Fruit fly (Drosophila melanogaster) whole organism, pupa: Measurements from ENCODE around the gene CCT7.

ENCODE experiments used
- CG10348 ChIP-seq: fragments of 200-800 bp; sonication (Bioruptor generic); IDR thresholded peaks from 2 replicates; pipeline ENCODE4 v1.3.6; 2022; ENCODE audit warnings: missing biosample characterization, missing genetic modification characterization
- CG12605 ChIP-seq: fragments of 200-800 bp; sonication (Bioruptor generic); IDR thresholded peaks from 2 replicates; pipeline ENCODE4 v1.3.6; 2022; ENCODE audit warnings: missing biosample characterization, missing genetic modification characterization
- CG13204 ChIP-seq: fragments of 200-800 bp; sonication (Bioruptor generic); optimal IDR thresholded peaks from 2 replicates; lab custom pipeline; 2018; ENCODE audit warnings: missing biosample characterization, mild to moderate bottlenecking, missing genetic modification characterization, moderate library complexity
- CG14655 ChIP-seq: fragments of 200-800 bp; sonication (Bioruptor generic); optimal IDR thresholded peaks from 3 replicates; lab custom pipeline; 2017; ENCODE audit warnings: mild to moderate bottlenecking, missing biosample characterization, missing genetic modification reagents, missing genetic modification characterization
- CG15710 ChIP-seq: fragments of 200-800 bp; sonication (Bioruptor generic); optimal IDR thresholded peaks from 2 replicates; lab custom pipeline; 2018; ENCODE audit warnings: missing biosample characterization, mild to moderate bottlenecking, missing genetic modification characterization, moderate library complexity
- CG17806 ChIP-seq: fragments of 200-800 bp; sonication (Bioruptor generic); optimal IDR thresholded peaks from 2 replicates; lab custom pipeline; 2018; ENCODE audit warnings: missing biosample characterization, mild to moderate bottlenecking, missing genetic modification characterization, moderate library complexity
- CG32121 ChIP-seq: fragments of 200-800 bp; sonication (Bioruptor generic); IDR thresholded peaks from 2 replicates; pipeline ENCODE4 v1.3.6; 2022; ENCODE audit warnings: missing biosample characterization, missing genetic modification characterization
- CG34367 ChIP-seq: fragments of 200-800 bp; sonication (Bioruptor generic); optimal IDR thresholded peaks from 2 replicates; lab custom pipeline; 2018; ENCODE audit warnings: missing biosample characterization, mild to moderate bottlenecking, missing genetic modification characterization
- CG4496 ChIP-seq: fragments of 200-800 bp; sonication (Bioruptor generic); IDR thresholded peaks from 3 replicates; pipeline ENCODE4 v1.3.6; 2022; ENCODE audit warnings: missing biosample characterization, missing genetic modification characterization
- CG8159 ChIP-seq: fragments of 200-800 bp; sonication (Bioruptor generic); optimal IDR thresholded peaks from 3 replicates; lab custom pipeline; 2018; ENCODE audit warnings: missing biosample characterization, mild to moderate bottlenecking, missing genetic modification characterization, moderate library complexity
- CG8301 ChIP-seq: fragments of 200-800 bp; sonication (Bioruptor generic); optimal IDR thresholded peaks from 2 replicates; lab custom pipeline; 2018; ENCODE audit warnings: missing biosample characterization, mild to moderate bottlenecking, missing genetic modification characterization
- CG9948 ChIP-seq: fragments of 200-800 bp; sonication (Bioruptor generic); optimal IDR thresholded peaks from 2 replicates; lab custom pipeline; 2018; ENCODE audit warnings: missing biosample characterization, mild to moderate bottlenecking, missing genetic modification characterization, moderate library complexity
- D1 ChIP-seq: fragments of 200-800 bp; sonication (Bioruptor generic); optimal IDR thresholded peaks from 2 replicates; lab custom pipeline; 2018; ENCODE audit warnings: missing biosample characterization, mild to moderate bottlenecking, missing genetic modification characterization, moderate library complexity
- EcR ChIP-seq: fragments of 200-800 bp; sonication (Bioruptor generic); optimal IDR thresholded peaks from 3 replicates; lab custom pipeline; 2019; ENCODE audit warnings: missing biosample characterization, missing genetic modification characterization, mild to moderate bottlenecking, moderate library complexity, missing genetic modification reagents
- Ets98B ChIP-seq: fragments of 200-800 bp; sonication (Bioruptor generic); IDR thresholded peaks from 2 replicates; pipeline ENCODE4 v1.3.6; 2022; ENCODE audit warnings: missing biosample characterization, missing genetic modification characterization
- Pif1A ChIP-seq: fragments of 200-800 bp; sonication (Bioruptor generic); optimal IDR thresholded peaks from 3 replicates; lab custom pipeline; 2016; ENCODE audit warnings: missing biosample characterization, missing genetic modification characterization
- Pif1B ChIP-seq: fragments of 200-800 bp; sonication (Bioruptor generic); optimal IDR thresholded peaks from 3 replicates; lab custom pipeline; 2016; ENCODE audit warnings: missing biosample characterization, missing genetic modification characterization
- Snoo ChIP-seq: fragments of 200-800 bp; sonication (Bioruptor generic); optimal IDR thresholded peaks from 3 replicates; lab custom pipeline; 2017; ENCODE audit warnings: missing biosample characterization, mild to moderate bottlenecking, missing genetic modification characterization, inconsistent platforms
- fd96Ca ChIP-seq: fragments of 200-800 bp; sonication (Bioruptor generic); IDR thresholded peaks from 3 replicates; pipeline ENCODE4 v1.3.6; 2022; ENCODE audit warnings: missing biosample characterization, missing genetic modification characterization
- gl ChIP-seq: fragments of 200-800 bp; sonication (Bioruptor generic); optimal IDR thresholded peaks from 2 replicates; lab custom pipeline; 2018; ENCODE audit warnings: missing biosample characterization, mild to moderate bottlenecking, missing genetic modification characterization
- rn ChIP-seq: fragments of 200-800 bp; sonication (Bioruptor generic); IDR thresholded peaks from 2 replicates; pipeline ENCODE4 v1.3.6; 2022; ENCODE audit warnings: missing biosample characterization, missing genetic modification characterization

The CCT7 gene

DNA sequence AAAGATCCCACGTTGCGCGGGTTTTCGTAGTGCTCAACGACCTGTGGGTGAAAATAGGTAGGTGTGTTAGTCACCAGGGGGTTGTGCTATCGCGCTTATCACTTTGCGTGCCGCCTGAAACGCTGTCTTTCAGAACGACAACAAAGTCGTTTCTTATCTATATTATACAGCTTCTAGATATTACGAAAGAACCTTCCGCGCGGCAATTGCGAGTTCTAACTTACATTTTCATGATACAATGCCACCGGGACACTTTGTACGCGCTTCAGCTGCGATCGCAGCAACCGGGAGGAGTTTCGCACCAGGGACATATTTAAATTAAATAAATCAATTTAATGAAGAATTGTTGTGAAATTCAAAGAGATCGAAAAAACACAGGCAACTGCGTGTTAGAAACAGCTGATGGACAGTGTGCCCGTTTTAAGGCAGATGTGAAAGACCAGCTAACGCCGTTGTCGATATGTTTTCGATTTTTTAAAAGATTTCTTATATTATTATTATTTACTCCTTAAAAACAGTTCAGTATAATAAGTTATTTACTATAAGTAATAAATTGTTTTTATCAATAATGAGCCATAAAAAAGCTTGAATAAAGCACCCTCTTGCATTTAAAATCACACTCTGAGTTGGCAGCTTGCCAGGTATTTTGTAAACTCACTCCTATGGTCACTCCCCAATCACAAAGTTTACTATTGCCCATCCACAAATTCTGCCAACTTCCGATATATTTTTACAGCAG, 22.6 kb downstream of the CCT7 start, which contains the start of the genes IscU and CG8379:
IscU (minus strand) TSS at position 417 of the 739 bp plus-strand sequence.
CG8379 (plus strand) TSS at position 651 of the 739 bp plus-strand sequence.
- TF ChIP-seq CG8159 (tag; lab: Kevin White, UChicago) (no peak), CG13204 (GFP tag; lab: Kevin White, UChicago) (no peak), CG34367 (tag; lab: Kevin White, UChicago) (no peak)
- TF ChIP-seq, all 21 proteins: peak for 0

dm6 chr3R:8841038-8841437, 39.7 kb downstream of the CCT7 start:
- TF ChIP-seq D1 (tag; lab: Kevin White, UChicago) (no peak), CG14655 (GFP tag; lab: Kevin White, UChicago) (no peak), Pif1A (GFP tag; lab: Kevin White, UChicago) (no peak), CG34367 (tag; lab: Kevin White, UChicago) (no peak), Pif1B (GFP tag; lab: Kevin White, UChicago) (no peak)

DNA sequence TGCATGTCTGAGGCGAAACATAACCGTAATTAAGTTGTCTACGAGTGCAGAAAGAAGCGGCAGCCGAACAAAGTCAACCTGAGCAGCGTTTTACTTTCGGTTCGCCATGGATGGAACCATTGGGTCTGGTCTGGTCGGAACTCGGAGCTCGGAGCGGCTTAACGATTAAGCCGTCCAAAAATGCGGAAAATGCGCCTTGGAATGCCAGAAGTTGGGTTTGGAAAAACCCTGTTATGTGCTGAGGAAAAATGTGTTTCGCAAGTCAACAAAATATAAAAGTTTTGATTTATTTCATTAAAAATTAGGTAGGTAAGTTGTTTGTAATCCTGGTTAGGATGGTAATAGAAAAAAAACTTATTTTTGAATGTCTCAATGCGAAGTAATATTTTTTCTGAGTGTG, 40.2 kb downstream of the CCT7 start:
- TF ChIP-seq CG8159 (tag; lab: Kevin White, UChicago) (no peak), CG4496 (GFP tag; lab: Robert Waterston, UW) (no peak), CG17806 (tag; lab: Kevin White, UChicago) (no peak)

- TF ChIP-seq rn (GFP tag; lab: Robert Waterston, UW) (no peak), CG8159 (tag; lab: Kevin White, UChicago) (no peak), Snoo (tag; lab: Kevin White, UChicago) (no peak), CG12605 (GFP tag; lab: Robert Waterston, UW) (no peak), CG15710 (tag; lab: Kevin White, UChicago) (no peak), D1 (tag; lab: Kevin White, UChicago) (no peak), CG34367 (tag; lab: Kevin White, UChicago) (no peak), Pif1B (GFP tag; lab: Kevin White, UChicago) (no peak), Pif1A (GFP tag; lab: Kevin White, UChicago) (no peak), CG4496 (GFP tag; lab: Robert Waterston, UW) (no peak), Ets98B (GFP tag; lab: Robert Waterston, UW) (no peak), CG32121 (GFP tag; lab: Robert Waterston, UW) (no peak), fd96Ca (GFP tag; lab: Robert Waterston, UW) (no peak), CG8301 (tag; lab: Kevin White, UChicago) (no peak), CG17806 (tag; lab: Kevin White, UChicago) (no peak), gl (tag; lab: Kevin White, UChicago) (no peak)
Observed at dm6 chr3R:8843942-8844637, 42.7 kb downstream of the CCT7 start.

- no peak for TF ChIP-seq fd96Ca (GFP tag; lab: Robert Waterston, UW)
- TF ChIP-seq CG17806 (tag; lab: Kevin White, UChicago) = no peak
- no peak for TF ChIP-seq CG34367 (tag; lab: Kevin White, UChicago)
- TF ChIP-seq Pif1B (GFP tag; lab: Kevin White, UChicago) = no peak
- no peak for TF ChIP-seq CG15710 (tag; lab: Kevin White, UChicago)
- TF ChIP-seq EcR (GFP tag; lab: Kevin White, UChicago) = no peak
- no peak for TF ChIP-seq CG13204 (GFP tag; lab: Kevin White, UChicago)
- TF ChIP-seq CG8159 (tag; lab: Kevin White, UChicago) = no peak
- no peak for TF ChIP-seq CG12605 (GFP tag; lab: Robert Waterston, UW)
- TF ChIP-seq CG4496 (GFP tag; lab: Robert Waterston, UW) = no peak
Observed at dm6 chr3R:8844955-8845354, 43.6 kb downstream of the CCT7 start.

- TF ChIP-seq CG14655 (GFP tag; lab: Kevin White, UChicago) = no peak
- TF ChIP-seq CG8301 (tag; lab: Kevin White, UChicago) = no peak
- TF ChIP-seq CG8159 (tag; lab: Kevin White, UChicago) = no peak
- no peak for TF ChIP-seq CG9948 (tag; lab: Kevin White, UChicago)
- TF ChIP-seq Pif1A (GFP tag; lab: Kevin White, UChicago) = peak; percentile 16
- TF ChIP-seq Pif1B (GFP tag; lab: Kevin White, UChicago) = peak; percentile 60
- TF ChIP-seq CG10348 (GFP tag; lab: Robert Waterston, UW) = no peak
- TF ChIP-seq rn (GFP tag; lab: Robert Waterston, UW) = no peak
- TF ChIP-seq CG17806 (tag; lab: Kevin White, UChicago) = no peak
- TF ChIP-seq fd96Ca (GFP tag; lab: Robert Waterston, UW) = peak; percentile 57; the same call in 1 of the 3 replicates
- TF ChIP-seq CG4496 (GFP tag; lab: Robert Waterston, UW) = peak; percentile 67; the same call in 2 of the 3 replicates
- TF ChIP-seq CG34367 (tag; lab: Kevin White, UChicago) = no peak
- peak; percentile 10 for TF ChIP-seq D1 (tag; lab: Kevin White, UChicago)
- TF ChIP-seq CG13204 (GFP tag; lab: Kevin White, UChicago) = no peak
- no peak for TF ChIP-seq Snoo (tag; lab: Kevin White, UChicago)
- peak; percentile 6 for TF ChIP-seq CG15710 (tag; lab: Kevin White, UChicago)
- TF ChIP-seq CG32121 (GFP tag; lab: Robert Waterston, UW) = peak; percentile 43; the same call in 1 of the 2 replicates
- TF ChIP-seq EcR (GFP tag; lab: Kevin White, UChicago) = peak; percentile 60
- peak; percentile 36 for TF ChIP-seq gl (tag; lab: Kevin White, UChicago)
- peak; percentile 73 for TF ChIP-seq Ets98B (GFP tag; lab: Robert Waterston, UW)
- peak; percentile 57 for TF ChIP-seq CG12605 (GFP tag; lab: Robert Waterston, UW)
Observed at dm6 chr3R:8846154-8846648, 44.8 kb downstream of the CCT7 start.
